Worm (Caenorhabditis elegans) whole organism, L4 larva: Measurements from ENCODE around the gene Y67D8C.9.

Source experiments
- F10B5.3 ChIP-seq: sonication (generic microtip); optimal IDR thresholded peaks from 2 replicates; lab custom pipeline; 2016; ENCODE audit warnings: mild to moderate bottlenecking, missing genetic modification characterization, missing compliant biosample characterization
- F44E2.7 ChIP-seq: fragments of 200-800 bp; sonication (Bioruptor generic); IDR thresholded peaks from 2 replicates; pipeline ENCODE4 v2.1.2; 2022; ENCODE audit warnings: missing genetic modification characterization, missing compliant biosample characterization
- F49E8.2 ChIP-seq: sonication (generic microtip); optimal IDR thresholded peaks from 2 replicates; lab custom pipeline; 2016; ENCODE audit warnings: missing compliant biosample characterization, mild to moderate bottlenecking, missing genetic modification characterization, borderline replicate concordance
- T20F7.1 ChIP-seq: fragments of 200-800 bp; sonication (Bioruptor generic); optimal IDR thresholded peaks from 2 replicates; lab custom pipeline; 2018; ENCODE audit warnings: mild to moderate bottlenecking, missing genetic modification characterization, missing compliant biosample characterization
- T26A8.4 ChIP-seq: fragments of 200-800 bp; sonication (Bioruptor generic); IDR thresholded peaks from 2 replicates; pipeline ENCODE4 v1.3.6; 2022; ENCODE audit warnings: missing genetic modification characterization, missing compliant biosample characterization
- Y105C5A.15 ChIP-seq: fragments of 200-800 bp; sonication (Bioruptor generic); IDR thresholded peaks from 2 replicates; pipeline ENCODE4 v1.3.6; 2022; ENCODE audit warnings: missing genetic modification characterization, missing compliant biosample characterization
- Y5F2A.4 ChIP-seq: fragments of 200-800 bp; sonication (Bioruptor generic); optimal IDR thresholded peaks from 2 replicates; lab custom pipeline; 2018; ENCODE audit warnings: mild to moderate bottlenecking, missing genetic modification characterization, missing compliant biosample characterization
- ZK546.5 ChIP-seq, 2 experiments: sonication (generic microtip); optimal IDR thresholded peaks; 2 replicates each; lab custom pipeline; 2017; ENCODE audit warnings: missing biosample characterization in 2 of 2, missing genetic modification characterization in 2 of 2
- aha-1 ChIP-seq: fragments of 150-350 bp; peaks from one replicate; lab custom pipeline; 2014; ENCODE audit warnings: missing biosample characterization, missing genetic modification characterization
- aly-2 ChIP-seq: sonication (generic microtip); optimal IDR thresholded peaks from 2 replicates; lab custom pipeline; 2018; ENCODE audit warnings: missing biosample characterization, missing genetic modification characterization
- ceh-62 ChIP-seq: sonication (generic microtip); optimal IDR thresholded peaks from 2 replicates; lab custom pipeline; 2017; ENCODE audit warnings: missing biosample characterization, missing genetic modification characterization
- ces-1 ChIP-seq: fragments of 150-350 bp; sonication (generic microtip); optimal IDR thresholded peaks from 4 replicates; lab custom pipeline; 2014; ENCODE audit warnings: missing biosample characterization, missing genetic modification reagents, missing genetic modification characterization
- cey-2 ChIP-seq: sonication (generic microtip); optimal IDR thresholded peaks from 3 replicates; lab custom pipeline; 2017; ENCODE audit warnings: missing genetic modification characterization, mild to moderate bottlenecking, missing compliant biosample characterization, antibody characterized with exemption, borderline replicate concordance; ENCODE audit not compliant: insufficient read depth
- ctbp-1 ChIP-seq: fragments of 200-800 bp; sonication (Bioruptor generic); IDR thresholded peaks from 2 replicates; pipeline ENCODE4 v1.3.6; 2022; ENCODE audit warnings: missing genetic modification reagents, missing genetic modification characterization, missing compliant biosample characterization
- dmd-9 ChIP-seq: fragments of 200-800 bp; sonication (Bioruptor generic); IDR thresholded peaks from 2 replicates; pipeline ENCODE4 v1.3.6; 2022; ENCODE audit warnings: missing genetic modification reagents, missing genetic modification characterization, missing compliant biosample characterization
- egl-27 ChIP-seq: sonication (generic microtip); optimal IDR thresholded peaks from 3 replicates; lab custom pipeline; 2017; ENCODE audit warnings: missing biosample characterization, missing genetic modification reagents, missing genetic modification characterization
- fkh-10 ChIP-seq: fragments of 150-350 bp; optimal IDR thresholded peaks from 2 replicates; lab custom pipeline; 2014; ENCODE audit warnings: missing biosample characterization, missing genetic modification reagents, missing genetic modification characterization
- hif-1 ChIP-seq, 2 experiments: sonication (generic microtip); optimal IDR thresholded peaks; 2 replicates each; lab custom pipeline; 2016 to 2017; ENCODE audit warnings: missing compliant biosample characterization in 2 of 2, missing genetic modification characterization in 2 of 2, missing genetic modification reagents in 2 of 2, missing genotype in 2 of 2, mild to moderate bottlenecking in 1 of 2
- hmg-1.1 ChIP-seq: fragments of 200-800 bp; sonication (Bioruptor generic); IDR thresholded peaks from 2 replicates; pipeline ENCODE4 v1.3.6; 2022; ENCODE audit warnings: missing genetic modification reagents, missing genetic modification characterization, missing compliant biosample characterization
- jun-1 ChIP-seq: fragments of 150-350 bp; optimal IDR thresholded peaks from 2 replicates; lab custom pipeline; 2014; ENCODE audit warnings: missing biosample characterization, missing genetic modification reagents, missing genetic modification characterization
- lin-13 ChIP-seq: fragments of 150-350 bp; optimal IDR thresholded peaks from 2 replicates; lab custom pipeline; 2014; ENCODE audit warnings: missing biosample characterization, missing genetic modification reagents, missing genetic modification characterization
- lin-38 ChIP-seq: fragments of 200-800 bp; sonication (Bioruptor generic); IDR thresholded peaks from 2 replicates; pipeline ENCODE4 v1.3.6; 2022; ENCODE audit warnings: missing genetic modification reagents, missing genetic modification characterization, missing compliant biosample characterization
- lsy-2 ChIP-seq, 2 experiments: fragments of 150-350 bp in 1 of 2; sonication (generic microtip) in 1 of 2; optimal IDR thresholded peaks; 2 replicates each; lab custom pipeline; 2014 to 2017; ENCODE audit warnings: missing biosample characterization in 2 of 2, missing genetic modification characterization in 2 of 2
- madf-5 ChIP-seq, 2 experiments: fragments of 200-800 bp; sonication (Bioruptor generic); IDR thresholded peaks; 2 replicates each; pipeline ENCODE4 v1.3.6; 2022; ENCODE audit warnings: missing compliant biosample characterization in 2 of 2, missing genetic modification characterization in 2 of 2
- mxl-2 ChIP-seq: fragments of 200-800 bp; sonication (Bioruptor generic); conservative IDR thresholded peaks from 2 replicates; pipeline ENCODE4 v1.3.6; 2022; ENCODE audit warnings: missing genetic modification reagents, missing genetic modification characterization, missing compliant biosample characterization
- nhr-102 ChIP-seq: sonication (generic microtip); optimal IDR thresholded peaks from 2 replicates; lab custom pipeline; 2016; ENCODE audit warnings: mild to moderate bottlenecking, missing genetic modification characterization, moderate library complexity, missing compliant biosample characterization
- nhr-237 ChIP-seq: sonication (generic microtip); optimal IDR thresholded peaks from 2 replicates; lab custom pipeline; 2017; ENCODE audit warnings: missing biosample characterization, missing genetic modification characterization
- nhr-41 ChIP-seq: fragments of 200-800 bp; sonication (Bioruptor generic); IDR thresholded peaks from 2 replicates; pipeline ENCODE4 v1.3.6; 2022; ENCODE audit warnings: missing genetic modification reagents, missing genetic modification characterization, missing compliant biosample characterization
- nhr-48 ChIP-seq: sonication (generic microtip); optimal IDR thresholded peaks from 2 replicates; lab custom pipeline; 2016; ENCODE audit warnings: mild to moderate bottlenecking, missing genetic modification characterization, missing compliant biosample characterization
- nhr-6 ChIP-seq: fragments of 150-350 bp; optimal IDR thresholded peaks from 2 replicates; lab custom pipeline; 2014; ENCODE audit warnings: missing biosample characterization, missing genetic modification characterization
- nhr-76 ChIP-seq: fragments of 150-350 bp; optimal IDR thresholded peaks from 2 replicates; lab custom pipeline; 2014; ENCODE audit warnings: missing biosample characterization, missing genetic modification characterization
- pha-4 ChIP-seq, 2 experiments: fragments of 150-350 bp in 1 of 2; fragments of 200-800 bp in 1 of 2; sonication (Bioruptor generic) in 1 of 2; IDR thresholded peaks in 1 of 2; optimal IDR thresholded peaks in 1 of 2; 2 replicates each; pipeline versions ENCODE4 v1.3.6 to Lab custom; 2014 to 2022; ENCODE audit warnings: missing genetic modification characterization in 2 of 2, missing genetic modification reagents in 2 of 2, missing biosample characterization in 1 of 2, missing compliant biosample characterization in 1 of 2
- saeg-2 ChIP-seq: fragments of 200-800 bp; sonication (Bioruptor generic); IDR thresholded peaks from 2 replicates; pipeline ENCODE4 v1.3.6; 2022; ENCODE audit warnings: missing genetic modification reagents, missing genetic modification characterization, missing compliant biosample characterization
- spr-1 ChIP-seq: sonication (generic microtip); optimal IDR thresholded peaks from 2 replicates; lab custom pipeline; 2016; ENCODE audit warnings: mild to moderate bottlenecking, missing genetic modification characterization, missing compliant biosample characterization
- spr-3 ChIP-seq: fragments of 200-800 bp; sonication (Bioruptor generic); optimal IDR thresholded peaks from 2 replicates; lab custom pipeline; 2018; ENCODE audit warnings: mild to moderate bottlenecking, missing genetic modification characterization, missing compliant biosample characterization
- unc-62 ChIP-seq, 3 experiments: fragments of 150-350 bp in 1 of 3; sonication (generic microtip); optimal IDR thresholded peaks in 2 of 3; peaks in 1 of 3; 1 replicate in 1 of 3; 2 replicates in 2 of 3; lab custom pipeline; 2014 to 2017; ENCODE audit warnings: missing biosample characterization in 3 of 3, missing genetic modification characterization in 3 of 3, missing genetic modification reagents in 3 of 3, missing genotype in 1 of 3
- zfp-3 ChIP-seq: fragments of 200-800 bp; sonication (Bioruptor generic); conservative IDR thresholded peaks from 2 replicates; pipeline ENCODE4 v1.3.6; 2022; ENCODE audit warnings: missing genetic modification reagents, missing genetic modification characterization, missing compliant biosample characterization
- zip-2 ChIP-seq: fragments of 150-350 bp; optimal IDR thresholded peaks from 2 replicates; lab custom pipeline; 2014; ENCODE audit warnings: missing biosample characterization, missing genetic modification characterization

Y67D8C.9 gene

ce11 chrIV:3127994-3128393 lies 41.3 kb upstream of the Y67D8C.9 start:
- TF ChIP-seq hif-1 (tag; optimal IDR thresholded peaks at IDR 0.05; lab: Kevin White, UChicago): no peak
- TF ChIP-seq, all 104 proteins: peak for 0

- TF ChIP-seq hmg-1.1 (GFP tag; lab: Robert Waterston, UW): no peak
- no peak for TF ChIP-seq madf-5 (GFP tag; IDR thresholded peaks at IDR 0.05; lab: Robert Waterston, UW)
- no peak for TF ChIP-seq aha-1 (tag; lab: Kevin White, UChicago)
- peak in 1 of 2 experiments; percentile 90 for TF ChIP-seq unc-62 (GFP tag; optimal IDR thresholded peaks at IDR 0.05 in 1 of 2; lab: Kevin White, UChicago)
- no peak for TF ChIP-seq unc-62 (tag; optimal IDR thresholded peaks at IDR 0.05; lab: Kevin White, UChicago)
These were observed 34.3 kb upstream of the Y67D8C.9 start for ce11 chrIV:3121060-3121459.

ce11 chrIV:3101208-3101607 lies 14.5 kb upstream of the Y67D8C.9 start:
- TF ChIP-seq F49E8.2 (tag; lab: Kevin White, UChicago) (no peak), ceh-62 (tag; lab: Kevin White, UChicago) (no peak), fkh-10 (GFP tag; lab: Kevin White, UChicago) (no peak), nhr-237 (tag; lab: Kevin White, UChicago) (no peak), spr-1 (tag; lab: Kevin White, UChicago) (no peak), lin-13 (GFP tag; lab: Kevin White, UChicago) (no peak), F10B5.3 (tag; lab: Kevin White, UChicago) (no peak), lin-38 (GFP tag; lab: Robert Waterston, UW) (no peak), T20F7.1 (GFP tag; lab: Kevin White, UChicago) (no peak), madf-5 (GFP tag; IDR thresholded peaks at IDR 0.05; lab: Robert Waterston, UW) (no peak)

- no peak for TF ChIP-seq nhr-76 (tag; lab: Kevin White, UChicago)
- no peak for TF ChIP-seq saeg-2 (GFP tag; lab: Robert Waterston, UW)
- no peak for TF ChIP-seq F49E8.2 (tag; lab: Kevin White, UChicago)
- TF ChIP-seq aly-2: no peak
- TF ChIP-seq cey-2 (tag; lab: Kevin White, UChicago): no peak
- TF ChIP-seq Y105C5A.15: no peak
- TF ChIP-seq spr-3 (GFP tag; lab: Kevin White, UChicago): no peak
- TF ChIP-seq nhr-6 (tag; lab: Kevin White, UChicago): no peak
These were observed 10.3 kb upstream of the Y67D8C.9 start for ce11 chrIV:3097019-3097418.

- TF ChIP-seq ces-1 (GFP tag; lab: Kevin White, UChicago): peak; percentile 50
- TF ChIP-seq nhr-102 (tag; lab: Kevin White, UChicago): no peak
These were observed 9.3 kb upstream of the Y67D8C.9 start for ce11 chrIV:3095995-3096544.

- TF ChIP-seq aha-1 (tag; lab: Kevin White, UChicago): peak; percentile 95
- no peak for TF ChIP-seq zip-2
These were observed 6.3 kb upstream of the Y67D8C.9 start for ce11 chrIV:3092978-3093377.

ce11 chrIV:3091112-3091511 lies 4.4 kb upstream of the Y67D8C.9 start:
- TF ChIP-seq pha-4 (GFP tag; IDR thresholded peaks at IDR 0.05; lab: Robert Waterston, UW) (no peak), pha-4 (tag; optimal IDR thresholded peaks at IDR 0.05; lab: Kevin White, UChicago) (no peak), nhr-48 (tag; lab: Kevin White, UChicago) (no peak), egl-27 (no peak), F44E2.7 (GFP tag; lab: Robert Waterston, UW) (no peak), zfp-3 (GFP tag; lab: Robert Waterston, UW) (no peak), spr-1 (tag; lab: Kevin White, UChicago) (no peak), ctbp-1 (no peak), T26A8.4 (GFP tag; lab: Robert Waterston, UW) (no peak), Y5F2A.4 (GFP tag; lab: Kevin White, UChicago) (no peak), jun-1 (tag; lab: Kevin White, UChicago) (no peak), F10B5.3 (tag; lab: Kevin White, UChicago) (no peak), lin-13 (GFP tag; lab: Kevin White, UChicago) (no peak), lsy-2 (tag; optimal IDR thresholded peaks at IDR 0.05; lab: Kevin White, UChicago) (no peak), ZK546.5 (tag; optimal IDR thresholded peaks at IDR 0.05; lab: Kevin White, UChicago) (no peak), hif-1 (tag; optimal IDR thresholded peaks at IDR 0.05; lab: Kevin White, UChicago) (no peak), dmd-9 (no peak), mxl-2 (GFP tag; lab: Robert Waterston, UW) (no peak), nhr-41 (GFP tag; lab: Robert Waterston, UW) (no peak)
